Worm (Caenorhabditis elegans): ENCODE data around the gene brc-2.

Gene brc-2

ce11 chrIII:6891560-6891959 lies 11.3 kb downstream of the brc-2 start, which contains the start of gene K04C2.5:
Gene K04C2.5, minus strand, starts transcription at chrIII:6891660.
- TF ChIP-seq unc-62 (GFP tag; optimal IDR thresholded peaks at IDR 0.05) (no peak), ZK546.5 (tag; optimal IDR thresholded peaks at IDR 0.05) (no peak), nhr-28 (tag; optimal IDR thresholded peaks at IDR 0.05) (no peak), R02D3.7 (tag; optimal IDR thresholded peaks at IDR 0.05) (no peak), ceh-16 (tag; optimal IDR thresholded peaks at IDR 0.05) (no peak), pqm-1 (tag; optimal IDR thresholded peaks at IDR 0.05) (no peak)

ce11 chrIII:6888999-6889824 lies 13.7 kb downstream of the brc-2 start, which contains the start of the genes brd-1 and K04C2.2:
Gene brd-1, minus strand, starts transcription at chrIII:6889504.
Gene K04C2.2, plus strand, starts transcription at chrIII:6889774.
- TF ChIP-seq hmg-11 (tag; optimal IDR thresholded peaks at IDR 0.05) (peak; percentile 21), lin-15B (tag; optimal IDR thresholded peaks at IDR 0.05) (no peak), nhr-23 (tag; optimal IDR thresholded peaks at IDR 0.05) (peak; percentile 11), nfya-1 (tag; optimal IDR thresholded peaks at IDR 0.05; ENCODE audit: insufficient read depth) (peak; percentile 18), pha-4 (tag; optimal IDR thresholded peaks at IDR 0.05) (peak; percentile 35), nhr-28 (tag; optimal IDR thresholded peaks at IDR 0.05) (no peak), sea-2 (GFP tag; optimal IDR thresholded peaks at IDR 0.05) (no peak), zag-1 (tag; optimal IDR thresholded peaks at IDR 0.05) (no peak)

- TF ChIP-seq sea-2 (GFP tag; optimal IDR thresholded peaks at IDR 0.05): no peak
- TF ChIP-seq unc-39 (tag; optimal IDR thresholded peaks at IDR 0.05): no peak
- no peak for TF ChIP-seq nhr-11 (tag; optimal IDR thresholded peaks at IDR 0.05)
- no peak for TF ChIP-seq nhr-237 (tag; optimal IDR thresholded peaks at IDR 0.05)
- TF ChIP-seq fos-1 (tag; optimal IDR thresholded peaks at IDR 0.05): no peak
- TF ChIP-seq nfya-1 (tag; optimal IDR thresholded peaks at IDR 0.05; ENCODE audit: insufficient read depth): peak; percentile 39
- TF ChIP-seq mml-1 (tag; optimal IDR thresholded peaks at IDR 0.05): no peak
- TF ChIP-seq nhr-76 (tag; optimal IDR thresholded peaks at IDR 0.05): no peak
- peak; percentile 75 for TF ChIP-seq nhr-43 (tag; optimal IDR thresholded peaks at IDR 0.05; ENCODE audit: poor library complexity, severe bottlenecking)
- TF ChIP-seq pha-4 (tag; optimal IDR thresholded peaks at IDR 0.05): peak; percentile 46
- TF ChIP-seq nhr-23 (tag; optimal IDR thresholded peaks at IDR 0.05): peak; percentile 29
- peak; percentile 4 for TF ChIP-seq elt-2 (tag; optimal IDR thresholded peaks at IDR 0.05)
- TF ChIP-seq nhr-25 (tag; optimal IDR thresholded peaks at IDR 0.05): peak; percentile 69
- peak; percentile 28 for TF ChIP-seq tbx-2 (tag; optimal IDR thresholded peaks at IDR 0.05)
- TF ChIP-seq pqm-1 (tag; optimal IDR thresholded peaks at IDR 0.05): peak; percentile 4
- no peak for TF ChIP-seq egl-27 (tag; optimal IDR thresholded peaks at IDR 0.05)
- TF ChIP-seq hmg-11 (tag; optimal IDR thresholded peaks at IDR 0.05): peak; percentile 37
- no peak for TF ChIP-seq unc-62 (GFP tag; optimal IDR thresholded peaks at IDR 0.05)
- TF ChIP-seq lsy-12 (tag; optimal IDR thresholded peaks at IDR 0.05): peak; percentile 66
Observed at ce11 chrIII:6888497-6888896, 14.4 kb downstream of the brc-2 start.

- TF ChIP-seq elt-2 (tag; optimal IDR thresholded peaks at IDR 0.05): peak; percentile 35
- TF ChIP-seq tbx-2 (tag; optimal IDR thresholded peaks at IDR 0.05): peak; percentile 28
- TF ChIP-seq egl-5 (tag; optimal IDR thresholded peaks at IDR 0.05): no peak
- no peak for TF ChIP-seq nhr-76 (tag; optimal IDR thresholded peaks at IDR 0.05)
- TF ChIP-seq lin-39 (tag; optimal IDR thresholded peaks at IDR 0.05): peak; percentile 53
- peak; percentile 32 for TF ChIP-seq egl-27 (tag; optimal IDR thresholded peaks at IDR 0.05)
- TF ChIP-seq ztf-4 (tag; optimal IDR thresholded peaks at IDR 0.05): no peak
- peak in 1 of 3 experiments; percentile 59 for TF ChIP-seq elt-3 (tag; optimal IDR thresholded peaks at IDR 0.05)
- TF ChIP-seq lsy-12 (tag; optimal IDR thresholded peaks at IDR 0.05): peak; percentile 67
- TF ChIP-seq ama-1 (optimal IDR thresholded peaks at IDR 0.05): peak; percentile 18
- no peak for TF ChIP-seq daf-12 (tag; optimal IDR thresholded peaks at IDR 0.05)
- peak; percentile 32 for TF ChIP-seq lin-15B (tag; optimal IDR thresholded peaks at IDR 0.05)
- peak; percentile 25 for TF ChIP-seq nhr-43 (tag; optimal IDR thresholded peaks at IDR 0.05; ENCODE audit: poor library complexity, severe bottlenecking)
- TF ChIP-seq R02D3.7 (tag; optimal IDR thresholded peaks at IDR 0.05): peak; percentile 45
- no peak for TF ChIP-seq unc-39 (tag; optimal IDR thresholded peaks at IDR 0.05)
- peak; percentile 67 for TF ChIP-seq nfya-1 (tag; optimal IDR thresholded peaks at IDR 0.05; ENCODE audit: insufficient read depth)
- peak; percentile 33 for TF ChIP-seq pqm-1 (tag; optimal IDR thresholded peaks at IDR 0.05)
- TF ChIP-seq nhr-67 (tag; optimal IDR thresholded peaks at IDR 0.05): no peak
- no peak for TF ChIP-seq fkh-10 (GFP tag; optimal IDR thresholded peaks at IDR 0.05)
- TF ChIP-seq hmg-11 (tag; optimal IDR thresholded peaks at IDR 0.05): peak; percentile 89
Observed at ce11 chrIII:6887574-6887973, 15.3 kb downstream of the brc-2 start.

Measured in whole organism, L3 larva.